Fruit fly (Drosophila melanogaster) whole organism, embryonic: Measurements from ENCODE around the gene CG31204.

ENCODE experiments used
- BtbVII ChIP-seq: fragments of 200-800 bp; sonication (Bioruptor generic); optimal IDR thresholded peaks from 3 replicates; lab custom pipeline; 2017; ENCODE audit warnings: missing biosample characterization, mild to moderate bottlenecking, missing genetic modification characterization
- CG10431 ChIP-seq: fragments of 200-800 bp; sonication (Bioruptor generic); optimal IDR thresholded peaks from 3 replicates; lab custom pipeline; 2018; ENCODE audit warnings: missing biosample characterization, mild to moderate bottlenecking, missing genetic modification characterization
- CG10979 ChIP-seq: fragments of 200-800 bp; sonication (Bioruptor generic); optimal IDR thresholded peaks from 2 replicates; lab custom pipeline; 2018; ENCODE audit warnings: missing biosample characterization, mild to moderate bottlenecking, missing genetic modification characterization, moderate library complexity
- CG11247 ChIP-seq: fragments of 200-800 bp; sonication (Bioruptor generic); IDR thresholded peaks from 2 replicates; pipeline ENCODE4 v1.3.6; 2022; ENCODE audit warnings: missing biosample characterization, missing genetic modification characterization
- CG11560 ChIP-seq: fragments of 200-800 bp; sonication (Bioruptor generic); IDR thresholded peaks from 3 replicates; pipeline ENCODE4 v1.3.6; 2022; ENCODE audit warnings: missing biosample characterization, missing genetic modification characterization
- CG12104 ChIP-seq: fragments of 200-800 bp; sonication (Bioruptor generic); optimal IDR thresholded peaks from 3 replicates; lab custom pipeline; 2016; ENCODE audit warnings: missing biosample characterization, missing genetic modification characterization
- CG12219 ChIP-seq: fragments of 200-800 bp; sonication (Bioruptor generic); optimal IDR thresholded peaks from 3 replicates; lab custom pipeline; 2018; ENCODE audit warnings: missing biosample characterization, mild to moderate bottlenecking, missing genetic modification characterization
- CG13624 ChIP-seq: fragments of 200-800 bp; sonication (Bioruptor generic); optimal IDR thresholded peaks from 2 replicates; lab custom pipeline; 2016; ENCODE audit warnings: missing biosample characterization, missing genetic modification characterization
- CG15269 ChIP-seq: fragments of 200-800 bp; sonication (Bioruptor generic); optimal IDR thresholded peaks from 2 replicates; lab custom pipeline; 2018; ENCODE audit warnings: missing biosample characterization, mild to moderate bottlenecking, missing genetic modification characterization, moderate library complexity
- CG17829 ChIP-seq: fragments of 200-800 bp; optimal IDR thresholded peaks from 2 replicates; lab custom pipeline; 2019; ENCODE audit warnings: missing biosample characterization, mild to moderate bottlenecking, missing genetic modification characterization, moderate library complexity
- CG1832 ChIP-seq: fragments of 200-800 bp; sonication (Bioruptor generic); optimal IDR thresholded peaks from 2 replicates; lab custom pipeline; 2017; ENCODE audit warnings: missing biosample characterization, mild to moderate bottlenecking, missing genetic modification characterization, inconsistent platforms
- CG2116 ChIP-seq: fragments of 200-800 bp; sonication (Bioruptor generic); optimal IDR thresholded peaks from 3 replicates; lab custom pipeline; 2018; ENCODE audit warnings: missing biosample characterization, mild to moderate bottlenecking, missing genetic modification characterization
- CG2199 ChIP-seq: fragments of 200-800 bp; sonication (Bioruptor generic); IDR thresholded peaks from 3 replicates; pipeline ENCODE4 v1.3.6; 2022; ENCODE audit warnings: missing biosample characterization, missing genetic modification characterization
- CG32532 ChIP-seq: fragments of 200-800 bp; sonication (Bioruptor generic); IDR thresholded peaks from 2 replicates; pipeline ENCODE4 v1.3.6; 2022; ENCODE audit warnings: missing biosample characterization, missing genetic modification characterization
- CG3838 ChIP-seq: fragments of 200-800 bp; sonication (Bioruptor generic); optimal IDR thresholded peaks from 3 replicates; lab custom pipeline; 2016; ENCODE audit warnings: missing biosample characterization, missing genetic modification characterization
- CG4854 ChIP-seq: fragments of 200-800 bp; sonication (Bioruptor generic); optimal IDR thresholded peaks from 2 replicates; lab custom pipeline; 2016; ENCODE audit warnings: missing biosample characterization, missing genetic modification characterization, inconsistent platforms
- CG6854 ChIP-seq: fragments of 200-800 bp; sonication (Bioruptor generic); optimal IDR thresholded peaks from 3 replicates; lab custom pipeline; 2017; ENCODE audit warnings: missing biosample characterization, mild to moderate bottlenecking, missing genetic modification characterization
- CG7963 ChIP-seq: fragments of 200-800 bp; sonication (Bioruptor generic); IDR thresholded peaks from 3 replicates; pipeline ENCODE4 v1.3.6; 2022; ENCODE audit warnings: missing biosample characterization, missing genetic modification characterization; ENCODE audit not compliant: partially characterized antibody
- CG8359 ChIP-seq: fragments of 200-800 bp; sonication (Bioruptor generic); optimal IDR thresholded peaks from 2 replicates; lab custom pipeline; 2017; ENCODE audit warnings: missing biosample characterization, mild to moderate bottlenecking, missing genetic modification characterization, borderline replicate concordance
- CG8924 ChIP-seq: fragments of 200-800 bp; optimal IDR thresholded peaks from 3 replicates; lab custom pipeline; 2019; ENCODE audit warnings: missing biosample characterization, mild to moderate bottlenecking, missing genetic modification characterization, moderate library complexity
- CG9797 ChIP-seq: fragments of 200-800 bp; sonication (Bioruptor generic); optimal IDR thresholded peaks from 3 replicates; lab custom pipeline; 2018; ENCODE audit warnings: missing biosample characterization, mild to moderate bottlenecking, missing genetic modification characterization
- D ChIP-seq, 2 experiments: fragments of 200-800 bp in 1 of 2; fragments of >200 bp in 1 of 2; sonication (Bioruptor generic) in 1 of 2; optimal IDR thresholded peaks; 2 replicates in 1 of 2; 3 replicates in 1 of 2; lab custom pipeline; 2017; ENCODE audit warnings: mild to moderate bottlenecking in 1 of 2, missing biosample characterization in 1 of 2, missing genetic modification characterization in 1 of 2, missing genetic modification reagents in 1 of 2
- Ets97D ChIP-seq: fragments of 200-800 bp; sonication (Bioruptor generic); optimal IDR thresholded peaks from 3 replicates; lab custom pipeline; 2016; ENCODE audit warnings: missing biosample characterization, missing genetic modification characterization
- Gug ChIP-seq: fragments of 200-800 bp; sonication (Bioruptor generic); IDR thresholded peaks from 4 replicates; pipeline ENCODE4 v1.3.6; 2022; ENCODE audit warnings: missing biosample characterization, missing genetic modification characterization
- HLH54F ChIP-seq: fragments of 200-800 bp; sonication (Bioruptor generic); optimal IDR thresholded peaks from 3 replicates; lab custom pipeline; 2016; ENCODE audit warnings: missing biosample characterization, missing genetic modification characterization
- Hmr ChIP-seq: fragments of 200-800 bp; sonication (Bioruptor generic); optimal IDR thresholded peaks from 3 replicates; lab custom pipeline; 2017; ENCODE audit warnings: mild to moderate bottlenecking, missing biosample characterization, missing genetic modification reagents, missing genetic modification characterization
- MBD-R2 ChIP-seq: fragments of 200-800 bp; sonication (Bioruptor generic); IDR thresholded peaks from 2 replicates; pipeline ENCODE4 v1.3.6; 2022; ENCODE audit warnings: missing biosample characterization, missing genetic modification characterization
- MTF-1 ChIP-seq: fragments of 200-800 bp; sonication (Bioruptor generic); optimal IDR thresholded peaks from 2 replicates; lab custom pipeline; 2018; ENCODE audit warnings: missing biosample characterization, mild to moderate bottlenecking, missing genetic modification characterization, borderline replicate concordance
- Nf-YC ChIP-seq: fragments of 200-800 bp; optimal IDR thresholded peaks from 3 replicates; lab custom pipeline; 2019; ENCODE audit warnings: missing biosample characterization, mild to moderate bottlenecking, missing genetic modification characterization, moderate library complexity
- Oli ChIP-seq: fragments of 200-800 bp; sonication (Bioruptor generic); optimal IDR thresholded peaks from 2 replicates; lab custom pipeline; 2018; ENCODE audit warnings: missing biosample characterization, mild to moderate bottlenecking, missing genetic modification characterization, moderate library complexity
- chn ChIP-seq: fragments of 200-800 bp; sonication (Bioruptor generic); optimal IDR thresholded peaks from 2 replicates; lab custom pipeline; 2016; ENCODE audit warnings: missing biosample characterization, missing genetic modification characterization
- crp ChIP-seq, 2 experiments: fragments of 200-800 bp; sonication (Bioruptor generic); optimal IDR thresholded peaks; 2 replicates in 1 of 2; 3 replicates in 1 of 2; lab custom pipeline; 2017; ENCODE audit warnings: missing biosample characterization in 2 of 2, missing genetic modification characterization in 2 of 2, mild to moderate bottlenecking in 1 of 2, moderate library complexity in 1 of 2
- dimm ChIP-seq: fragments of 200-800 bp; sonication (Bioruptor generic); IDR thresholded peaks from 2 replicates; pipeline ENCODE4 v1.3.6; 2022; ENCODE audit warnings: missing biosample characterization, missing genetic modification characterization
- disco-r ChIP-seq: fragments of 200-800 bp; sonication (Bioruptor generic); optimal IDR thresholded peaks from 2 replicates; lab custom pipeline; 2016; ENCODE audit warnings: missing biosample characterization, missing genetic modification characterization
- dm ChIP-seq: fragments of 200-800 bp; sonication (Bioruptor generic); optimal IDR thresholded peaks from 3 replicates; lab custom pipeline; 2016; ENCODE audit warnings: missing biosample characterization, missing genetic modification characterization
- fd102C ChIP-seq: fragments of 200-800 bp; sonication (Bioruptor generic); optimal IDR thresholded peaks from 2 replicates; lab custom pipeline; 2018; ENCODE audit warnings: missing biosample characterization, mild to moderate bottlenecking, missing genetic modification characterization, moderate library complexity
- gce ChIP-seq: fragments of 200-800 bp; sonication (Bioruptor generic); IDR thresholded peaks from 3 replicates; pipeline ENCODE4 v1.3.6; 2022; ENCODE audit warnings: missing biosample characterization, missing genetic modification characterization
- grn ChIP-seq: fragments of 200-800 bp; sonication (Bioruptor generic); optimal IDR thresholded peaks from 3 replicates; lab custom pipeline; 2017; ENCODE audit warnings: missing biosample characterization, missing genetic modification characterization
- lov ChIP-seq, 2 experiments: fragments of 200-800 bp in 1 of 2; fragments of >200 bp in 1 of 2; sonication (Bioruptor generic) in 1 of 2; IDR thresholded peaks in 1 of 2; optimal IDR thresholded peaks in 1 of 2; 2 replicates in 1 of 2; 3 replicates in 1 of 2; pipeline versions ENCODE4 v1.3.6 to Lab custom; 2017 to 2022; ENCODE audit warnings: missing biosample characterization in 1 of 2, missing genetic modification characterization in 1 of 2
- onecut ChIP-seq: fragments of 200-800 bp; sonication (Bioruptor generic); IDR thresholded peaks from 2 replicates; pipeline ENCODE4 v1.3.6; 2022; ENCODE audit warnings: missing biosample characterization, missing genetic modification characterization
- pnt ChIP-seq: fragments of 200-800 bp; sonication (Bioruptor generic); optimal IDR thresholded peaks from 3 replicates; lab custom pipeline; 2016; ENCODE audit warnings: missing biosample characterization, missing genetic modification characterization
- psq ChIP-seq: fragments of 200-800 bp; sonication (Bioruptor generic); optimal IDR thresholded peaks from 2 replicates; lab custom pipeline; 2017; ENCODE audit warnings: missing biosample characterization, missing genetic modification characterization
- sc ChIP-seq, 3 experiments: fragments of >200 bp in 2 of 3; fragments of 200-800 bp in 1 of 3; sonication (Bioruptor generic) in 1 of 3; optimal IDR thresholded peaks; 2 replicates in 2 of 3; 3 replicates in 1 of 3; lab custom pipeline; 2017; ENCODE audit warnings: mild to moderate bottlenecking in 1 of 3, missing biosample characterization in 1 of 3, missing genetic modification characterization in 1 of 3, missing genetic modification reagents in 1 of 3
- seq ChIP-seq: fragments of 200-800 bp; sonication (Bioruptor generic); IDR thresholded peaks from 2 replicates; pipeline ENCODE4 v1.3.6; 2022; ENCODE audit warnings: missing biosample characterization, missing genetic modification characterization
- slp2 ChIP-seq: fragments of 200-800 bp; sonication (Bioruptor generic); optimal IDR thresholded peaks from 2 replicates; lab custom pipeline; 2016; ENCODE audit warnings: missing biosample characterization, missing genetic modification characterization
- sug ChIP-seq: fragments of 200-800 bp; optimal IDR thresholded peaks from 2 replicates; lab custom pipeline; 2019; ENCODE audit warnings: missing biosample characterization, mild to moderate bottlenecking, missing genetic modification characterization, moderate library complexity
- trem ChIP-seq: fragments of 200-800 bp; optimal IDR thresholded peaks from 3 replicates; lab custom pipeline; 2019; ENCODE audit warnings: missing biosample characterization, mild to moderate bottlenecking, missing genetic modification characterization, moderate library complexity

CG31204 gene

dm6 chr3R:31405277-31406207, 12.2 kb upstream of the CG31204 start, which contains the start of gene PNPase (continued):
- no peak for TF ChIP-seq onecut (GFP tag; lab: Robert Waterston, UW)
- no peak for TF ChIP-seq lov (optimal IDR thresholded peaks at IDR 0.05; lab: Kevin White, UChicago)
- TF ChIP-seq lov (GFP tag; IDR thresholded peaks at IDR 0.05; lab: Robert Waterston, UW): no peak
- TF ChIP-seq CG32532: 0 out of 2 replicates have a peak, but pooled peaks have one; percentile 5
- TF ChIP-seq Gug (GFP tag; lab: Robert Waterston, UW): no peak
- peak; percentile 16 for TF ChIP-seq CG9797 (GFP tag; lab: Kevin White, UChicago)
- no peak for TF ChIP-seq CG11560 (tag; lab: Robert Waterston, UW)
- no peak for TF ChIP-seq MTF-1 (GFP tag; lab: Kevin White, UChicago)
- TF ChIP-seq CG12104 (GFP tag; lab: Kevin White, UChicago): no peak
- no peak for TF ChIP-seq Ets97D (GFP tag; lab: Kevin White, UChicago)
- no peak for TF ChIP-seq sug (tag; lab: Kevin White, UChicago)
- TF ChIP-seq dm (GFP tag; lab: Kevin White, UChicago): peak; percentile 41
- no peak for TF ChIP-seq CG10431 (GFP tag; lab: Kevin White, UChicago)
- TF ChIP-seq gce (GFP tag; lab: Robert Waterston, UW): no peak
- TF ChIP-seq BtbVII (GFP tag; lab: Kevin White, UChicago): peak; percentile 21
- no peak for TF ChIP-seq fd102C (GFP tag; lab: Kevin White, UChicago)
- 0 out of 2 replicates have a peak, but pooled peaks have one; percentile 18 for TF ChIP-seq MBD-R2 (GFP tag; lab: Robert Waterston, UW)
- TF ChIP-seq CG1832: no peak
- TF ChIP-seq Hmr (GFP tag; lab: Kevin White, UChicago): no peak
- no peak for TF ChIP-seq seq (GFP tag; lab: Robert Waterston, UW)
- TF ChIP-seq CG15269 (tag; lab: Kevin White, UChicago): no peak
- no peak for TF ChIP-seq CG6854 (GFP tag; lab: Kevin White, UChicago)
- TF ChIP-seq CG12219 (GFP tag; lab: Kevin White, UChicago): no peak
- TF ChIP-seq CG10979 (tag; lab: Kevin White, UChicago): no peak
- TF ChIP-seq CG2116 (GFP tag; lab: Kevin White, UChicago): no peak
- TF ChIP-seq disco-r (GFP tag; lab: Kevin White, UChicago): no peak
- no peak for TF ChIP-seq CG8924 (tag; lab: Kevin White, UChicago)
- TF ChIP-seq chn (GFP tag; lab: Kevin White, UChicago): no peak
- no peak for TF ChIP-seq trem (tag; lab: Kevin White, UChicago)
- TF ChIP-seq CG17829 (tag; lab: Kevin White, UChicago): no peak
- no peak for TF ChIP-seq psq (GFP tag; lab: Kevin White, UChicago)
- TF ChIP-seq dimm (GFP tag; lab: Robert Waterston, UW): no peak
- TF ChIP-seq slp2 (GFP tag; lab: Kevin White, UChicago): no peak
- TF ChIP-seq pnt (GFP tag; lab: Kevin White, UChicago): no peak
- no peak for TF ChIP-seq CG4854 (GFP tag; lab: Kevin White, UChicago)
- no peak for TF ChIP-seq Oli (tag; lab: Kevin White, UChicago)
- no peak for TF ChIP-seq CG8359 (GFP tag; lab: Kevin White, UChicago)
- TF ChIP-seq HLH54F (GFP tag; lab: Kevin White, UChicago): no peak
- no peak for TF ChIP-seq CG11247 (GFP tag; lab: Robert Waterston, UW)
- no peak for TF ChIP-seq CG13624
- TF ChIP-seq CG3838 (GFP tag; lab: Kevin White, UChicago): no peak
- no peak for TF ChIP-seq D (optimal IDR thresholded peaks at IDR 0.05; lab: Kevin White, UChicago)
- TF ChIP-seq D (GFP tag; optimal IDR thresholded peaks at IDR 0.05; lab: Kevin White, UChicago): no peak
- 0 out of 3 replicates have a peak, but pooled peaks have one; percentile 38 for TF ChIP-seq CG2199 (GFP tag; lab: Robert Waterston, UW)
- no peak for TF ChIP-seq grn (GFP tag; lab: Kevin White, UChicago)
- no peak for TF ChIP-seq Nf-YC (tag; lab: Kevin White, UChicago)
- no peak for TF ChIP-seq crp (GFP tag; optimal IDR thresholded peaks at IDR 0.05; lab: Kevin White, UChicago)
- no peak for TF ChIP-seq CG7963
- TF ChIP-seq sc (optimal IDR thresholded peaks at IDR 0.05; lab: Kevin White, UChicago): no peak
- TF ChIP-seq sc (GFP tag; optimal IDR thresholded peaks at IDR 0.05; lab: Kevin White, UChicago): no peak
